Fruit fly (Drosophila melanogaster) whole organism, embryonic: Measurements from ENCODE around the gene peg.

ENCODE experiments used
- BEAF-32 ChIP-seq: fragments of 200-800 bp; sonication (Bioruptor generic); optimal IDR thresholded peaks from 3 replicates; lab custom pipeline; 2017; ENCODE audit warnings: missing biosample characterization, missing genetic modification characterization, mild to moderate bottlenecking, moderate library complexity, missing genetic modification reagents
- CG10462 ChIP-seq: fragments of 200-800 bp; sonication (Bioruptor generic); optimal IDR thresholded peaks from 2 replicates; lab custom pipeline; 2016; ENCODE audit warnings: missing biosample characterization, missing genetic modification characterization
- CG11504 ChIP-seq: fragments of 200-800 bp; sonication (Bioruptor generic); optimal IDR thresholded peaks from 3 replicates; lab custom pipeline; 2019; ENCODE audit warnings: missing biosample characterization, mild to moderate bottlenecking, missing genetic modification characterization, moderate library complexity
- CG11560 ChIP-seq: fragments of 200-800 bp; sonication (Bioruptor generic); IDR thresholded peaks from 3 replicates; pipeline ENCODE4 v1.3.6; 2022; ENCODE audit warnings: missing biosample characterization, missing genetic modification characterization
- CG14441 ChIP-seq: fragments of 200-800 bp; sonication (Bioruptor generic); IDR thresholded peaks from 2 replicates; pipeline ENCODE4 v1.3.6; 2022; ENCODE audit warnings: missing biosample characterization, missing genetic modification characterization
- CG1603 ChIP-seq: fragments of 200-800 bp; sonication (Bioruptor generic); optimal IDR thresholded peaks from 2 replicates; lab custom pipeline; 2019; ENCODE audit warnings: missing biosample characterization, mild to moderate bottlenecking, missing genetic modification characterization, moderate library complexity
- CG1647 ChIP-seq: fragments of 200-800 bp; sonication (Bioruptor generic); optimal IDR thresholded peaks from 3 replicates; lab custom pipeline; 2016; ENCODE audit warnings: missing biosample characterization, missing genetic modification characterization
- CG31441 ChIP-seq: fragments of 200-800 bp; sonication (Bioruptor generic); IDR thresholded peaks from 2 replicates; pipeline ENCODE4 v1.3.6; 2022; ENCODE audit warnings: missing biosample characterization, missing genetic modification characterization
- CG34224 ChIP-seq: fragments of 200-800 bp; sonication (Bioruptor generic); IDR thresholded peaks from 3 replicates; pipeline ENCODE4 v1.3.6; 2022; ENCODE audit warnings: missing biosample characterization, missing genetic modification characterization; ENCODE audit not compliant: partially characterized antibody
- CG34376 ChIP-seq: fragments of 200-800 bp; sonication (Bioruptor generic); optimal IDR thresholded peaks from 2 replicates; lab custom pipeline; 2018; ENCODE audit warnings: missing biosample characterization, mild to moderate bottlenecking, missing genetic modification characterization
- CG4424 ChIP-seq: fragments of 200-800 bp; sonication (Bioruptor generic); optimal IDR thresholded peaks from 3 replicates; lab custom pipeline; 2016; ENCODE audit warnings: missing biosample characterization, missing genetic modification characterization
- CG4707 ChIP-seq: fragments of 200-800 bp; sonication (Bioruptor generic); optimal IDR thresholded peaks from 2 replicates; lab custom pipeline; 2018; ENCODE audit warnings: missing biosample characterization, mild to moderate bottlenecking, missing genetic modification characterization, moderate library complexity
- CG6813 ChIP-seq: fragments of 200-800 bp; sonication (Bioruptor generic); optimal IDR thresholded peaks from 2 replicates; lab custom pipeline; 2017; ENCODE audit warnings: missing biosample characterization, missing genetic modification characterization, mild to moderate bottlenecking, moderate library complexity, missing genetic modification reagents
- CG7271 ChIP-seq: fragments of 200-800 bp; sonication (Bioruptor generic); optimal IDR thresholded peaks from 2 replicates; lab custom pipeline; 2018; ENCODE audit warnings: missing biosample characterization, mild to moderate bottlenecking, missing genetic modification characterization, moderate library complexity
- CG7963 ChIP-seq: fragments of 200-800 bp; sonication (Bioruptor generic); IDR thresholded peaks from 3 replicates; pipeline ENCODE4 v1.3.6; 2022; ENCODE audit warnings: missing biosample characterization, missing genetic modification characterization; ENCODE audit not compliant: partially characterized antibody
- CG8944 ChIP-seq: fragments of 200-800 bp; sonication (Bioruptor generic); optimal IDR thresholded peaks from 3 replicates; lab custom pipeline; 2016; ENCODE audit warnings: missing biosample characterization, missing genetic modification characterization
- CHES-1-like ChIP-seq: fragments of 200-800 bp; sonication (Bioruptor generic); optimal IDR thresholded peaks from 2 replicates; lab custom pipeline; 2016; ENCODE audit warnings: missing biosample characterization, missing genetic modification characterization
- GATAe ChIP-seq: fragments of 200-800 bp; sonication (Bioruptor generic); conservative IDR thresholded peaks from 2 replicates; pipeline ENCODE4 v1.3.6; 2022; ENCODE audit warnings: missing biosample characterization, missing genetic modification characterization
- HLHmδ ChIP-seq: fragments of 200-800 bp; sonication (Bioruptor generic); optimal IDR thresholded peaks from 2 replicates; lab custom pipeline; 2018; ENCODE audit warnings: missing biosample characterization, mild to moderate bottlenecking, missing genetic modification characterization, moderate library complexity
- Hey ChIP-seq: fragments of 200-800 bp; sonication (Bioruptor generic); optimal IDR thresholded peaks from 3 replicates; lab custom pipeline; 2018; ENCODE audit warnings: missing biosample characterization, mild to moderate bottlenecking, missing genetic modification characterization
- HmgD ChIP-seq: fragments of 200-800 bp; sonication (Bioruptor generic); optimal IDR thresholded peaks from 3 replicates; lab custom pipeline; 2016; ENCODE audit warnings: missing biosample characterization, missing genetic modification characterization
- Hr78 ChIP-seq, 2 experiments: fragments of 200-800 bp in 1 of 2; fragments of >200 bp in 1 of 2; sonication (Bioruptor generic) in 1 of 2; optimal IDR thresholded peaks; 2 replicates each; lab custom pipeline; 2017 to 2019; ENCODE audit warnings: missing biosample characterization in 2 of 2, missing genetic modification characterization in 2 of 2, mild to moderate bottlenecking in 1 of 2, moderate library complexity in 1 of 2
- Kr ChIP-seq: fragments of 200-800 bp; sonication (Bioruptor generic); optimal IDR thresholded peaks from 2 replicates; lab custom pipeline; 2017; ENCODE audit warnings: missing biosample characterization, mild to moderate bottlenecking, missing genetic modification characterization
- Myb ChIP-seq: fragments of 200-800 bp; sonication (Bioruptor generic); optimal IDR thresholded peaks from 2 replicates; lab custom pipeline; 2016; ENCODE audit warnings: missing biosample characterization, missing genetic modification characterization
- Sry-δ ChIP-seq: fragments of 200-800 bp; sonication (Bioruptor generic); optimal IDR thresholded peaks from 2 replicates; lab custom pipeline; 2016; ENCODE audit warnings: missing biosample characterization, missing genetic modification characterization
- TFAM ChIP-seq: fragments of 200-800 bp; sonication (Bioruptor generic); optimal IDR thresholded peaks from 2 replicates; lab custom pipeline; 2017; ENCODE audit warnings: missing biosample characterization, missing genetic modification characterization, inconsistent platforms
- ara ChIP-seq: fragments of 200-800 bp; sonication (Bioruptor generic); IDR thresholded peaks from 2 replicates; pipeline ENCODE4 v1.3.6; 2022; ENCODE audit warnings: missing biosample characterization, missing genetic modification characterization
- bab2 ChIP-seq: fragments of 200-800 bp; sonication (Bioruptor generic); optimal IDR thresholded peaks from 2 replicates; lab custom pipeline; 2016; ENCODE audit warnings: missing biosample characterization, missing genetic modification characterization
- bbx ChIP-seq: fragments of 200-800 bp; sonication (Bioruptor generic); IDR thresholded peaks from 2 replicates; pipeline ENCODE4 v1.3.6; 2022; ENCODE audit warnings: missing biosample characterization, missing genetic modification characterization; ENCODE audit not compliant: partially characterized antibody
- chinmo ChIP-seq: fragments of 200-800 bp; sonication (Bioruptor generic); IDR thresholded peaks from 4 replicates; pipeline ENCODE4 v1.3.6; 2022; ENCODE audit warnings: missing biosample characterization, missing genetic modification characterization; ENCODE audit not compliant: partially characterized antibody
- ci ChIP-seq: fragments of 200-800 bp; sonication (Bioruptor generic); IDR thresholded peaks from 3 replicates; pipeline ENCODE4 v1.3.6; 2022; ENCODE audit warnings: missing biosample characterization, missing genetic modification characterization
- crol ChIP-seq: fragments of 200-800 bp; sonication (Bioruptor generic); IDR thresholded peaks from 2 replicates; pipeline ENCODE4 v1.3.6; 2022; ENCODE audit warnings: missing biosample characterization, missing genetic modification characterization
- cwo ChIP-seq: fragments of 200-800 bp; sonication (Bioruptor generic); optimal IDR thresholded peaks from 3 replicates; lab custom pipeline; 2017; ENCODE audit warnings: missing biosample characterization, missing genetic modification characterization, mild to moderate bottlenecking, moderate library complexity, missing genetic modification reagents
- dan ChIP-seq: fragments of 200-800 bp; sonication (Bioruptor generic); IDR thresholded peaks from 2 replicates; pipeline ENCODE4 v1.3.6; 2022; ENCODE audit warnings: missing biosample characterization, missing genetic modification characterization
- dati ChIP-seq: fragments of 200-800 bp; sonication (Bioruptor generic); IDR thresholded peaks from 2 replicates; pipeline ENCODE4 v1.3.6; 2022; ENCODE audit warnings: missing biosample characterization, missing genetic modification characterization
- disco-r ChIP-seq: fragments of 200-800 bp; sonication (Bioruptor generic); optimal IDR thresholded peaks from 2 replicates; lab custom pipeline; 2016; ENCODE audit warnings: missing biosample characterization, missing genetic modification characterization
- dmrt11E ChIP-seq: fragments of 200-800 bp; sonication (Bioruptor generic); optimal IDR thresholded peaks from 3 replicates; lab custom pipeline; 2018; ENCODE audit warnings: missing biosample characterization, mild to moderate bottlenecking, missing genetic modification characterization, moderate library complexity
- gcm ChIP-seq: fragments of 200-800 bp; sonication (Bioruptor generic); optimal IDR thresholded peaks from 2 replicates; lab custom pipeline; 2019; ENCODE audit warnings: missing biosample characterization, mild to moderate bottlenecking, missing genetic modification characterization, moderate library complexity
- gfzf ChIP-seq: fragments of 200-800 bp; sonication (Bioruptor generic); optimal IDR thresholded peaks from 2 replicates; lab custom pipeline; 2016; ENCODE audit warnings: missing biosample characterization, mild to moderate bottlenecking, missing genetic modification characterization, moderate library complexity
- gt ChIP-seq: fragments of 200-800 bp; sonication (Bioruptor generic); IDR thresholded peaks from 2 replicates; pipeline ENCODE4 v1.3.6; 2022; ENCODE audit warnings: missing biosample characterization, missing genetic modification characterization
- hkb ChIP-seq, 2 experiments: fragments of 200-800 bp in 1 of 2; fragments of >200 bp in 1 of 2; sonication (Bioruptor generic) in 1 of 2; IDR thresholded peaks in 1 of 2; optimal IDR thresholded peaks in 1 of 2; 2 replicates each; pipeline versions ENCODE4 v1.3.6 to Lab custom; 2017 to 2022; ENCODE audit warnings: missing biosample characterization in 1 of 2, missing genetic modification characterization in 1 of 2
- inv ChIP-seq: fragments of 200-800 bp; sonication (Bioruptor generic); IDR thresholded peaks from 2 replicates; pipeline ENCODE4 v1.3.6; 2022; ENCODE audit warnings: missing biosample characterization, missing genetic modification characterization; ENCODE audit not compliant: partially characterized antibody
- jigr1 ChIP-seq: fragments of 200-800 bp; sonication (Bioruptor generic); IDR thresholded peaks from 3 replicates; pipeline ENCODE4 v1.3.6; 2022; ENCODE audit warnings: missing biosample characterization, missing genetic modification characterization
- jumu ChIP-seq: fragments of 200-800 bp; sonication (Bioruptor generic); optimal IDR thresholded peaks from 3 replicates; lab custom pipeline; 2016; ENCODE audit warnings: missing biosample characterization, missing genetic modification characterization
- maf-S ChIP-seq: fragments of 200-800 bp; sonication (Bioruptor generic); optimal IDR thresholded peaks from 2 replicates; lab custom pipeline; 2016; ENCODE audit warnings: missing biosample characterization, missing genetic modification characterization
- pros ChIP-seq: fragments of 200-800 bp; sonication (Bioruptor generic); optimal IDR thresholded peaks from 3 replicates; lab custom pipeline; 2019; ENCODE audit warnings: missing biosample characterization, mild to moderate bottlenecking, missing genetic modification characterization, moderate library complexity
- pum ChIP-seq: fragments of 200-800 bp; sonication (Bioruptor generic); optimal IDR thresholded peaks from 2 replicates; lab custom pipeline; 2016; ENCODE audit warnings: missing biosample characterization, missing genetic modification characterization
- ro ChIP-seq: fragments of 200-800 bp; sonication (Bioruptor generic); IDR thresholded peaks from 2 replicates; pipeline ENCODE4 v1.3.6; 2022; ENCODE audit warnings: missing biosample characterization, missing genetic modification characterization
- so ChIP-seq: fragments of 200-800 bp; sonication (Bioruptor generic); IDR thresholded peaks from 3 replicates; pipeline ENCODE4 v1.3.6; 2022; ENCODE audit warnings: missing biosample characterization, missing genetic modification characterization
- sug ChIP-seq: fragments of 200-800 bp; optimal IDR thresholded peaks from 2 replicates; lab custom pipeline; 2019; ENCODE audit warnings: missing biosample characterization, mild to moderate bottlenecking, missing genetic modification characterization, moderate library complexity

peg gene

DNA sequence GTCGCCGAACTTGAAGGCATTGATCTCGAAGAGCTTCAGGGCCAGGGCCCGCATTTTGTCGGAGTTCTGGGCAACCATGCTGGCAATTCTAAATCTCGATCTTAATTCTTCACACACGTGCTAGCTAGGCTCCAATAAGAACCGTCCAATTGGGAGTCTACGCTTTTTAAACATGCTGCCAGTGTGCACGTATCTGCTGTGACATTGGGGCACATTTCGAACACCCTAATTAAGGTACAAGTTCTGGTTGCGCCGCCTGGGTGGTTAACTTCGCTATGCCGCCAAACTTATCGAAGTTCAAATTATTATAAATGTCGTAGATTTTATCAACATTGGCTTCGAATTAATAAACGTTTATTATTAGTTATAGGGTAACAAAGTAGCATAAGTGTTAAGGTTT, 49.2 kb upstream of the peg start, which contains the start of gene r-l (continued):
- TF ChIP-seq CG6813 (no peak), ro (no peak), bbx (GFP tag; lab: Robert Waterston, UW) (no peak), gcm (GFP tag; lab: Kevin White, UChicago) (peak; percentile 2), CG1647 (GFP tag; lab: Kevin White, UChicago) (no peak), TFAM (GFP tag; lab: Kevin White, UChicago) (no peak), gfzf (GFP tag; lab: Kevin White, UChicago) (peak; percentile 98), pum (GFP tag; lab: Kevin White, UChicago) (no peak), dmrt11E (no peak), HLHmδ (GFP tag; lab: Kevin White, UChicago) (no peak), bab2 (GFP tag; lab: Kevin White, UChicago) (no peak), jumu (GFP tag; lab: Kevin White, UChicago) (no peak), CG7271 (no peak), GATAe (GFP tag; lab: Robert Waterston, UW) (no peak), maf-S (GFP tag; lab: Kevin White, UChicago) (peak; percentile 18), jigr1 (GFP tag; lab: Robert Waterston, UW) (no peak), Hey (tag; lab: Kevin White, UChicago) (no peak), CG34224 (GFP tag; lab: Robert Waterston, UW) (no peak), dan (no peak), CG14441 (GFP tag; lab: Robert Waterston, UW) (no peak), cwo (peak; percentile 40), crol (GFP tag; lab: Robert Waterston, UW) (no peak), HmgD (GFP tag; lab: Kevin White, UChicago) (peak; percentile 72), CG8944 (GFP tag; lab: Kevin White, UChicago) (peak; percentile 8), CG7963 (GFP tag; lab: Robert Waterston, UW) (no peak), CG1603 (tag; lab: Kevin White, UChicago) (peak; percentile 83), Hr78 (GFP tag; optimal IDR thresholded peaks at IDR 0.05; lab: Kevin White, UChicago) (no peak), Sry-δ (peak; percentile 67), CHES-1-like (GFP tag; lab: Kevin White, UChicago) (no peak), so (no peak), chinmo (0 out of 4 replicates have a peak, but pooled peaks have one; percentile 65), pros (GFP tag; lab: Kevin White, UChicago) (no peak), ci (GFP tag; lab: Robert Waterston, UW) (no peak), CG4707 (GFP tag; lab: Kevin White, UChicago) (no peak), gt (GFP tag; lab: Robert Waterston, UW) (no peak), CG4424 (GFP tag; lab: Kevin White, UChicago) (no peak), BEAF-32 (GFP tag; lab: Kevin White, UChicago) (peak; percentile 54), sug (tag; lab: Kevin White, UChicago) (peak; percentile 38), CG34376 (GFP tag; lab: Kevin White, UChicago) (peak; percentile 0), CG31441 (GFP tag; lab: Robert Waterston, UW) (no peak), Myb (GFP tag; lab: Kevin White, UChicago) (peak; percentile 82), disco-r (no peak), ara (GFP tag; lab: Robert Waterston, UW) (no peak), CG10462 (GFP tag; lab: Kevin White, UChicago) (no peak), dati (GFP tag; lab: Robert Waterston, UW) (no peak), inv (no peak), hkb (optimal IDR thresholded peaks at IDR 0.05; lab: Kevin White, UChicago) (no peak), hkb (GFP tag; IDR thresholded peaks at IDR 0.05; lab: Robert Waterston, UW) (no peak), CG11504 (tag; lab: Kevin White, UChicago) (no peak), Kr (GFP tag; lab: Kevin White, UChicago) (no peak), CG11560 (no peak)
